Fruit fly (Drosophila melanogaster): ENCODE results near the gene CG1537.
"Not testable (repeated sequence)": the region's sequence is repeated elsewhere in the genome, so short reads cannot be mapped to it uniquely, and the experiment has no call there.

DNA sequence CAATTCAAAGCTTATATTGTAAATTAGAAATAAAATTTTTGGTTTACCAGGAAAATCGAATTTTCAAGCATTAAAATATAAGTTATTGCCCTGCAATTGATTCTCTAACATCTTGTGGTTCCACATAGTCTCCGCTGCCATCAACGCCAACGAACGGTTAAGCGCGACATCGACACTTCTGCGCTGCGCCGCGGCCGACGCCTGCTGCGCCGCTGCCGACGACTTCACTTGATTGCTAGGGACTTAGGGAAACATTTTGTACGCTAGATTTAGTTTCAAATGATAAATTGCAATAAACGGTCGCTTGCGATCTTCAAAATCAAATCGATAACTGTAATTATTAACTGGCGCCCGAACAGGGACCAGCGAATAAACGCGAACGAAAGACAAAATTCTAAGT is 33.0 kb upstream of the CG1537 start, which contains the start of gene CG42249:
- not testable (repeated sequence) for TF ChIP-seq CG11093 (GFP tag; IDR thresholded peaks at IDR 0.05); fd3F (GFP tag; optimal IDR thresholded peaks at IDR 0.05); CG8388 (GFP tag; optimal IDR thresholded peaks at IDR 0.05); Eip74EF (GFP tag; optimal IDR thresholded peaks at IDR 0.05); H15 (GFP tag; IDR thresholded peaks at IDR 0.05); CG7839 (tag; optimal IDR thresholded peaks at IDR 0.05); amos (GFP tag; IDR thresholded peaks at IDR 0.05; ENCODE audit: partially characterized antibody); kay (GFP tag; optimal IDR thresholded peaks at IDR 0.05)
